Worm (Caenorhabditis elegans) whole organism, L4 larva: Measurements from ENCODE around the gene glb-9.

ENCODE experiments used
- F10B5.3 ChIP-seq: sonication (generic microtip); optimal IDR thresholded peaks from 2 replicates; lab custom pipeline; 2016; ENCODE audit warnings: mild to moderate bottlenecking, missing genetic modification characterization, missing compliant biosample characterization
- F44E2.7 ChIP-seq: fragments of 200-800 bp; sonication (Bioruptor generic); IDR thresholded peaks from 2 replicates; pipeline ENCODE4 v2.1.2; 2022; ENCODE audit warnings: missing genetic modification characterization, missing compliant biosample characterization
- F49E8.2 ChIP-seq: sonication (generic microtip); optimal IDR thresholded peaks from 2 replicates; lab custom pipeline; 2016; ENCODE audit warnings: missing compliant biosample characterization, mild to moderate bottlenecking, missing genetic modification characterization, borderline replicate concordance
- T26A8.4 ChIP-seq: fragments of 200-800 bp; sonication (Bioruptor generic); IDR thresholded peaks from 2 replicates; pipeline ENCODE4 v1.3.6; 2022; ENCODE audit warnings: missing genetic modification characterization, missing compliant biosample characterization
- aha-1 ChIP-seq: fragments of 150-350 bp; peaks from one replicate; lab custom pipeline; 2014; ENCODE audit warnings: missing biosample characterization, missing genetic modification characterization
- ama-1 ChIP-seq: fragments of 150-350 bp; optimal IDR thresholded peaks from 2 replicates; lab custom pipeline; 2014; ENCODE audit warnings: inconsistent platforms, mixed read lengths
- attf-4 ChIP-seq: sonication (generic microtip); optimal IDR thresholded peaks from 3 replicates; lab custom pipeline; 2017; ENCODE audit warnings: missing biosample characterization, missing genetic modification characterization
- ceh-20 ChIP-seq: fragments of 200-800 bp; sonication (Bioruptor generic); IDR thresholded peaks from 2 replicates; pipeline ENCODE4 v1.3.6; 2022; ENCODE audit warnings: missing genetic modification reagents, missing genetic modification characterization, missing compliant biosample characterization
- ceh-44 ChIP-seq: fragments of 200-800 bp; sonication (Bioruptor generic); IDR thresholded peaks from 2 replicates; pipeline ENCODE4 v1.3.6; 2022; ENCODE audit warnings: missing genetic modification reagents, missing genetic modification characterization, missing compliant biosample characterization
- ceh-62 ChIP-seq: sonication (generic microtip); optimal IDR thresholded peaks from 2 replicates; lab custom pipeline; 2017; ENCODE audit warnings: missing biosample characterization, missing genetic modification characterization
- ces-1 ChIP-seq: fragments of 150-350 bp; sonication (generic microtip); optimal IDR thresholded peaks from 4 replicates; lab custom pipeline; 2014; ENCODE audit warnings: missing biosample characterization, missing genetic modification reagents, missing genetic modification characterization
- cey-2 ChIP-seq: sonication (generic microtip); optimal IDR thresholded peaks from 3 replicates; lab custom pipeline; 2017; ENCODE audit warnings: missing genetic modification characterization, mild to moderate bottlenecking, missing compliant biosample characterization, antibody characterized with exemption, borderline replicate concordance; ENCODE audit not compliant: insufficient read depth
- daf-12 ChIP-seq: fragments of 150-350 bp; optimal IDR thresholded peaks from 2 replicates; lab custom pipeline; 2014; ENCODE audit warnings: missing biosample characterization, missing genetic modification reagents, missing genetic modification characterization
- dmd-6 ChIP-seq: fragments of 200-800 bp; sonication (Bioruptor generic); IDR thresholded peaks from 2 replicates; pipeline ENCODE4 v1.3.6; 2022; ENCODE audit warnings: missing genetic modification reagents, missing genetic modification characterization, missing compliant biosample characterization
- dmd-9 ChIP-seq: fragments of 200-800 bp; sonication (Bioruptor generic); IDR thresholded peaks from 2 replicates; pipeline ENCODE4 v1.3.6; 2022; ENCODE audit warnings: missing genetic modification reagents, missing genetic modification characterization, missing compliant biosample characterization
- dpl-1 ChIP-seq: fragments of 150-350 bp; optimal IDR thresholded peaks from 2 replicates; lab custom pipeline; 2014; ENCODE audit warnings: missing biosample characterization, missing genetic modification reagents, missing genetic modification characterization
- dve-1 ChIP-seq: sonication (generic microtip); optimal IDR thresholded peaks from 2 replicates; lab custom pipeline; 2017; ENCODE audit warnings: antibody characterized with exemption, mild to moderate bottlenecking, missing genetic modification characterization, missing compliant biosample characterization; ENCODE audit not compliant: insufficient read depth
- fkh-10 ChIP-seq: fragments of 150-350 bp; optimal IDR thresholded peaks from 2 replicates; lab custom pipeline; 2014; ENCODE audit warnings: missing biosample characterization, missing genetic modification reagents, missing genetic modification characterization
- hif-1 ChIP-seq, 2 experiments: sonication (generic microtip); optimal IDR thresholded peaks; 2 replicates each; lab custom pipeline; 2016 to 2017; ENCODE audit warnings: missing compliant biosample characterization in 2 of 2, missing genetic modification characterization in 2 of 2, missing genetic modification reagents in 2 of 2, missing genotype in 2 of 2, mild to moderate bottlenecking in 1 of 2
- jun-1 ChIP-seq: fragments of 150-350 bp; optimal IDR thresholded peaks from 2 replicates; lab custom pipeline; 2014; ENCODE audit warnings: missing biosample characterization, missing genetic modification reagents, missing genetic modification characterization
- lim-7 ChIP-seq: fragments of 200-800 bp; sonication (Bioruptor generic); IDR thresholded peaks from 2 replicates; pipeline ENCODE4 v1.3.6; 2022; ENCODE audit warnings: missing genetic modification characterization, missing compliant biosample characterization
- lin-15B ChIP-seq: fragments of 150-350 bp; sonication (generic microtip); optimal IDR thresholded peaks from 3 replicates; lab custom pipeline; 2014; ENCODE audit warnings: missing biosample characterization, missing genetic modification characterization
- lin-39 ChIP-seq: fragments of 150-350 bp; optimal IDR thresholded peaks from 2 replicates; lab custom pipeline; 2014; ENCODE audit warnings: missing biosample characterization, missing genetic modification reagents, missing genetic modification characterization
- lir-3 ChIP-seq: sonication (generic microtip); optimal IDR thresholded peaks from 2 replicates; lab custom pipeline; 2016; ENCODE audit warnings: mild to moderate bottlenecking, missing genetic modification characterization, missing compliant biosample characterization
- lsy-2 ChIP-seq, 2 experiments: fragments of 150-350 bp in 1 of 2; sonication (generic microtip) in 1 of 2; optimal IDR thresholded peaks; 2 replicates each; lab custom pipeline; 2014 to 2017; ENCODE audit warnings: missing biosample characterization in 2 of 2, missing genetic modification characterization in 2 of 2
- mes-2 ChIP-seq: sonication (generic microtip); optimal IDR thresholded peaks from 2 replicates; lab custom pipeline; 2016; ENCODE audit warnings: missing genotype, mild to moderate bottlenecking, missing genetic modification characterization, missing compliant biosample characterization; ENCODE audit not compliant: poor library complexity, severe bottlenecking
- mxl-3 ChIP-seq: fragments of 200-800 bp; sonication (Bioruptor generic); optimal IDR thresholded peaks from 2 replicates; lab custom pipeline; 2018; ENCODE audit warnings: mild to moderate bottlenecking, missing genetic modification characterization, missing compliant biosample characterization
- nhr-28 ChIP-seq: fragments of 150-350 bp; optimal IDR thresholded peaks from 2 replicates; lab custom pipeline; 2014; ENCODE audit warnings: missing biosample characterization, missing genetic modification characterization
- nhr-41 ChIP-seq: fragments of 200-800 bp; sonication (Bioruptor generic); IDR thresholded peaks from 2 replicates; pipeline ENCODE4 v1.3.6; 2022; ENCODE audit warnings: missing genetic modification reagents, missing genetic modification characterization, missing compliant biosample characterization
- nhr-76 ChIP-seq: fragments of 150-350 bp; optimal IDR thresholded peaks from 2 replicates; lab custom pipeline; 2014; ENCODE audit warnings: missing biosample characterization, missing genetic modification characterization
- saeg-2 ChIP-seq: fragments of 200-800 bp; sonication (Bioruptor generic); IDR thresholded peaks from 2 replicates; pipeline ENCODE4 v1.3.6; 2022; ENCODE audit warnings: missing genetic modification reagents, missing genetic modification characterization, missing compliant biosample characterization
- set-16 ChIP-seq: fragments of 200-800 bp; sonication (Bioruptor generic); IDR thresholded peaks from 2 replicates; pipeline ENCODE4 v1.3.6; 2022; ENCODE audit warnings: missing genetic modification reagents, missing genetic modification characterization, missing compliant biosample characterization
- snpc-4 ChIP-seq: fragments of 150-350 bp; optimal IDR thresholded peaks from 2 replicates; lab custom pipeline; 2014; ENCODE audit warnings: missing biosample characterization, missing genetic modification characterization
- spr-1 ChIP-seq: sonication (generic microtip); optimal IDR thresholded peaks from 2 replicates; lab custom pipeline; 2016; ENCODE audit warnings: mild to moderate bottlenecking, missing genetic modification characterization, missing compliant biosample characterization
- tra-1 ChIP-seq: fragments of 200-800 bp; sonication (Bioruptor generic); IDR thresholded peaks from 2 replicates; pipeline ENCODE4 v1.3.6; 2022; ENCODE audit warnings: missing genetic modification reagents, missing genetic modification characterization, missing compliant biosample characterization
- unc-130 ChIP-seq: sonication (generic microtip); optimal IDR thresholded peaks from 2 replicates; lab custom pipeline; 2016; ENCODE audit warnings: missing genetic modification reagents, missing genetic modification characterization, missing compliant biosample characterization
- unc-62 ChIP-seq, 3 experiments: fragments of 150-350 bp in 1 of 3; sonication (generic microtip); optimal IDR thresholded peaks in 2 of 3; peaks in 1 of 3; 1 replicate in 1 of 3; 2 replicates in 2 of 3; lab custom pipeline; 2014 to 2017; ENCODE audit warnings: missing biosample characterization in 3 of 3, missing genetic modification characterization in 3 of 3, missing genetic modification reagents in 3 of 3, missing genotype in 1 of 3
- vab-7 ChIP-seq: fragments of 200-800 bp; sonication (Bioruptor generic); IDR thresholded peaks from 2 replicates; pipeline ENCODE4 v1.3.6; 2022; ENCODE audit warnings: missing genetic modification reagents, missing genetic modification characterization, missing compliant biosample characterization
- zag-1 ChIP-seq: fragments of 150-350 bp; optimal IDR thresholded peaks from 2 replicates; lab custom pipeline; 2014; ENCODE audit warnings: missing biosample characterization, missing genetic modification characterization
- zfp-3 ChIP-seq: fragments of 200-800 bp; sonication (Bioruptor generic); conservative IDR thresholded peaks from 2 replicates; pipeline ENCODE4 v1.3.6; 2022; ENCODE audit warnings: missing genetic modification reagents, missing genetic modification characterization, missing compliant biosample characterization
- zip-11 ChIP-seq: fragments of 200-800 bp; sonication (Bioruptor generic); IDR thresholded peaks from 2 replicates; pipeline ENCODE4 v1.3.6; 2022; ENCODE audit warnings: missing genetic modification characterization, missing compliant biosample characterization

glb-9 gene

DNA sequence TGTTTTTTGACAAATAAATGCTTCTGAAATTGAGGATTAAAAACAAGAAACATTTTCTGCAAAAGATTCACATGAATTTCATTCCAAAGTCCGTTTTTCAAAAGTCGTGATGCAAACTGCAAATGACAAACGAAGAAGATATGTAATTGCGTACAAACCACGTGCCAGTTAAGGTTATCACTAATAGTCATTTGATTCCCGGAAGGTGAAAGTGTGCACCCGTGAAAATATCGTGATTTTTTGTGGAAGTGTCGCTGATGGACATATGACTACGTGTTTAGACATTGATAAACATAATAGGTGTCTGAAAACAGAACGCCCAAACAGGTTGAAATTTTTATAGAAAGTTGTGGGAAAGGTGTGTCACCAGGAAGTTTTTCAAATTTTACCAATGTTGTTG is 9.1 kb upstream of the glb-9 start (continued):
- TF ChIP-seq tra-1 (peak; percentile 91), ceh-44 (GFP tag; lab: Robert Waterston, UW) (no peak), hif-1 (tag; optimal IDR thresholded peaks at IDR 0.05; lab: Kevin White, UChicago) (no peak), set-16 (GFP tag; lab: Robert Waterston, UW) (no peak), cey-2 (tag; lab: Kevin White, UChicago) (peak; percentile 81), attf-4 (tag; lab: Kevin White, UChicago) (no peak), mes-2 (no peak), jun-1 (no peak), lin-39 (no peak), saeg-2 (GFP tag; lab: Robert Waterston, UW) (0 out of 2 replicates have a peak, but pooled peaks have one; percentile 57), ama-1 (lab: Kevin White, UChicago) (no peak), fkh-10 (no peak), zip-11 (GFP tag; lab: Robert Waterston, UW) (no peak), zfp-3 (GFP tag; lab: Robert Waterston, UW) (peak; percentile 64; the same call in 1 of the 2 replicates), ceh-20 (GFP tag; lab: Robert Waterston, UW) (peak; percentile 61), mxl-3 (peak; percentile 78), T26A8.4 (GFP tag; lab: Robert Waterston, UW) (no peak), dve-1 (peak; percentile 93), aha-1 (peak; percentile 98), snpc-4 (tag; lab: Kevin White, UChicago) (no peak), nhr-28 (tag; lab: Kevin White, UChicago) (peak; percentile 74), ceh-62 (tag; lab: Kevin White, UChicago) (no peak), vab-7 (no peak), lir-3 (tag; lab: Kevin White, UChicago) (no peak), spr-1 (tag; lab: Kevin White, UChicago) (no peak), dpl-1 (peak; percentile 33), nhr-76 (tag; lab: Kevin White, UChicago) (no peak), lin-15B (tag; lab: Kevin White, UChicago) (no peak), F49E8.2 (tag; lab: Kevin White, UChicago) (no peak), F10B5.3 (no peak), F44E2.7 (GFP tag; lab: Robert Waterston, UW) (no peak)

DNA sequence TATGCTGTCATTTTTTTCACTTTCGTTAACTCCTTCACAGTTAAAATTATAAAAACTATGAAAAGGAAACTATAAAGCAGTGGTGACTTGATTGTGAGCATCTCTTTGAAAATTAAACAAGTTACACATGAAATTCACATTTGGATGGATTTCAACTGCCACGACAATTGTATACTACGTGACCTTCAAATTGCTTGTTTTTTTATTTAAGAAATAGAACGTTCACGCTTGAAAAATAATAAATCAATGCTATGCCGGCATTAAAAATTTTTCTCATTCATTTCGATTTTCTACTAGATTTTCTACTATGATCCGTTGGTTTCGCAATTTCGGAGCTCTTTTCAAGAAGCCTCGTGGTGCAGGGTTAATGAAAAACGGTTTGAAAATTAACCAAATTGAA is 6.3 kb upstream of the glb-9 start, which contains the start of the genes ZK1290.7 and rnh-1.1:
Gene ZK1290.7, minus strand, starts transcription at position 101 of the 400 bp plus-strand sequence.
Gene rnh-1.1, plus strand, starts transcription at position 281 of the 400 bp plus-strand sequence.
- TF ChIP-seq zag-1 (no peak), unc-62 (GFP tag; optimal IDR thresholded peaks at IDR 0.05 in 1 of 2; lab: Kevin White, UChicago) (peak in 1 of 2 experiments; percentile 40), unc-62 (tag; optimal IDR thresholded peaks at IDR 0.05; lab: Kevin White, UChicago) (no peak)

DNA sequence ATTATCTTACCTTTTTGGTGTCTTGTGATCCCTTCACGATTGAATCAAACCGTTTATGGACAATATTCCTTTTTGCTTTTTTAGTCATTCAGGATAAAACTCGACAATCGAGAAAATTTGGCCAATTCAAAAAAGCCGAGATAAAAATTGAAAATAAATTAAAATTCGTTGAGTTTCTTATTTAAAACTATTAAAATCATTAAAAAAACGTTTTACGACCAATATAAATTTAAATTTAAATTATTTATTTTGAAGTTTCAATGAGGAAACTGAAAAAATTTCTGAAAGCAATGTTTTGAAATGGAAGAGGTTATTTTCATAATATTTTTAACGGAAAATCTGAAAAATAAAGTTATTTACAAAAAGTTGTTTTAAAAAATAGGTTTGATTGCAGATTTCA is 4.2 kb upstream of the glb-9 start, which contains the start of gene ZK1290.15:
Gene ZK1290.15, plus strand, starts transcription at position 301 of the 400 bp plus-strand sequence.
- no peak for TF ChIP-seq nhr-41 (GFP tag; lab: Robert Waterston, UW)
- no peak for TF ChIP-seq dpl-1
- no peak for TF ChIP-seq dmd-6
- no peak for TF ChIP-seq lsy-2 (tag; optimal IDR thresholded peaks at IDR 0.05; lab: Kevin White, UChicago)
- TF ChIP-seq daf-12 (tag; lab: Kevin White, UChicago), result no peak
- TF ChIP-seq ces-1 (GFP tag; lab: Kevin White, UChicago), result no peak
- TF ChIP-seq jun-1, result no peak
- TF ChIP-seq lim-7, result no peak
- no peak for TF ChIP-seq dmd-9
- TF ChIP-seq unc-130, result no peak
- TF ChIP-seq, all 104 proteins: peak for 0
